Fruit fly (Drosophila melanogaster): ENCODE data around the gene mei-217.

Gene mei-217

dm6 chrX:17147983-17148637 is 5.3 kb upstream of the mei-217 start, which contains the start of gene RpS5a:
Gene RpS5a (minus strand): TSS chrX:17148264.
- TF ChIP-seq CG1233 (GFP tag; optimal IDR thresholded peaks at IDR 0.05): peak; percentile 90
- peak; percentile 78 for TF ChIP-seq HmgZ (tag; optimal IDR thresholded peaks at IDR 0.05)
- peak; percentile 83 for TF ChIP-seq CG10274 (GFP tag; optimal IDR thresholded peaks at IDR 0.05)
- TF ChIP-seq crc (GFP tag; optimal IDR thresholded peaks at IDR 0.05): peak; percentile 68
- peak; percentile 92 for TF ChIP-seq CG34376 (GFP tag; optimal IDR thresholded peaks at IDR 0.05)
- peak; percentile 79 for TF ChIP-seq CG6854 (GFP tag; optimal IDR thresholded peaks at IDR 0.05)
- peak; percentile 63; the same call in 2 of the 3 replicates for TF ChIP-seq sr (GFP tag; IDR thresholded peaks at IDR 0.05)
- peak; percentile 60 for TF ChIP-seq Oaz (GFP tag; IDR thresholded peaks at IDR 0.05)
- peak; percentile 34 for TF ChIP-seq run (tag; optimal IDR thresholded peaks at IDR 0.05)
- TF ChIP-seq Dfd (GFP tag; optimal IDR thresholded peaks at IDR 0.05): no peak
- TF ChIP-seq CG16815 (GFP tag; optimal IDR thresholded peaks at IDR 0.05): peak; percentile 67
- peak; percentile 86 for TF ChIP-seq Side (GFP tag; optimal IDR thresholded peaks at IDR 0.05)
- no peak for TF ChIP-seq oc (tag; optimal IDR thresholded peaks at IDR 0.05)
- TF ChIP-seq gsb (GFP tag; IDR thresholded peaks at IDR 0.05): no peak; the same call in 1 of the 2 replicates
- TF ChIP-seq dm (GFP tag; optimal IDR thresholded peaks at IDR 0.05): peak; percentile 95
- peak; percentile 81 for TF ChIP-seq CG30431 (GFP tag; optimal IDR thresholded peaks at IDR 0.05)
- peak; percentile 66 for TF ChIP-seq CG5180 (GFP tag; optimal IDR thresholded peaks at IDR 0.05)
- peak; percentile 79 for TF ChIP-seq nom (GFP tag; optimal IDR thresholded peaks at IDR 0.05)
- TF ChIP-seq CG12942 (GFP tag; optimal IDR thresholded peaks at IDR 0.05): peak; percentile 69
- TF ChIP-seq insv (GFP tag; optimal IDR thresholded peaks at IDR 0.05): peak in 1 of 2 experiments; percentile 53
- peak; percentile 65; the same call in 2 of the 3 replicates for TF ChIP-seq Opbp (GFP tag; IDR thresholded peaks at IDR 0.05; ENCODE audit: partially characterized antibody)
- TF ChIP-seq CG14710 (tag; optimal IDR thresholded peaks at IDR 0.05): peak; percentile 71
- TF ChIP-seq mld (GFP tag; IDR thresholded peaks at IDR 0.05; ENCODE audit: partially characterized antibody): 0 out of 3 replicates have a peak, but pooled peaks have one; percentile 43
- 0 out of 2 replicates have a peak, but pooled peaks have one; percentile 10 for TF ChIP-seq crol (GFP tag; IDR thresholded peaks at IDR 0.05)
- 0 out of 2 replicates have a peak, but pooled peaks have one; percentile 63 for TF ChIP-seq CG16779 (GFP tag; IDR thresholded peaks at IDR 0.05)
- peak; percentile 63 for TF ChIP-seq sna (GFP tag; IDR thresholded peaks at IDR 0.05; ENCODE audit: partially characterized antibody)
- peak; percentile 69 for TF ChIP-seq CG1792 (GFP tag; optimal IDR thresholded peaks at IDR 0.05)
- peak; percentile 72 for TF ChIP-seq CG2202 (tag; optimal IDR thresholded peaks at IDR 0.05)
- peak; percentile 76 for TF ChIP-seq NK7.1 (GFP tag; optimal IDR thresholded peaks at IDR 0.05)
- TF ChIP-seq CG30020 (tag; optimal IDR thresholded peaks at IDR 0.05): peak; percentile 44
- peak; percentile 76 for TF ChIP-seq Hey (tag; optimal IDR thresholded peaks at IDR 0.05)
- TF ChIP-seq sc (optimal IDR thresholded peaks at IDR 0.05): no peak
- TF ChIP-seq sc (GFP tag; optimal IDR thresholded peaks at IDR 0.05): peak; percentile 76
- peak; percentile 53; the same call in 1 of the 2 replicates for TF ChIP-seq ato (GFP tag; IDR thresholded peaks at IDR 0.05; ENCODE audit: partially characterized antibody)
- TF ChIP-seq ken (GFP tag; IDR thresholded peaks at IDR 0.05): peak; percentile 82
- TF ChIP-seq danr (GFP tag; IDR thresholded peaks at IDR 0.05): 0 out of 2 replicates have a peak, but pooled peaks have one; percentile 24
- peak; percentile 74 for TF ChIP-seq Xbp1 (GFP tag; optimal IDR thresholded peaks at IDR 0.05)
- TF ChIP-seq Gsc (GFP tag; IDR thresholded peaks at IDR 0.05): no peak
- TF ChIP-seq CG15479 (GFP tag; optimal IDR thresholded peaks at IDR 0.05): peak; percentile 29
- peak; percentile 89 for TF ChIP-seq CG6813 (GFP tag; optimal IDR thresholded peaks at IDR 0.05)
- TF ChIP-seq Nf-YC (tag; optimal IDR thresholded peaks at IDR 0.05): peak; percentile 60
- no peak for TF ChIP-seq pan (optimal IDR thresholded peaks at IDR 0.05)
- peak in 1 of 2 experiments; percentile 78 for TF ChIP-seq pan (GFP tag; optimal IDR thresholded peaks at IDR 0.05 in 1 of 2, IDR thresholded peaks at IDR 0.05 in 1 of 2)
- peak; percentile 64 for TF ChIP-seq CG10147 (GFP tag; optimal IDR thresholded peaks at IDR 0.05)
- no peak; the same call in 1 of the 2 replicates for TF ChIP-seq Ravus (GFP tag; IDR thresholded peaks at IDR 0.05)
- peak; percentile 85 for TF ChIP-seq CG17912 (GFP tag; optimal IDR thresholded peaks at IDR 0.05)
- TF ChIP-seq CrebB (tag; optimal IDR thresholded peaks at IDR 0.05): peak; percentile 80
- peak; percentile 74 for TF ChIP-seq ash1 (GFP tag; optimal IDR thresholded peaks at IDR 0.05)
- no peak for TF ChIP-seq CG3726 (GFP tag; IDR thresholded peaks at IDR 0.05)
